Fruit fly (Drosophila melanogaster): ENCODE data around the gene CG15020.

The CG15020 gene

DNA sequence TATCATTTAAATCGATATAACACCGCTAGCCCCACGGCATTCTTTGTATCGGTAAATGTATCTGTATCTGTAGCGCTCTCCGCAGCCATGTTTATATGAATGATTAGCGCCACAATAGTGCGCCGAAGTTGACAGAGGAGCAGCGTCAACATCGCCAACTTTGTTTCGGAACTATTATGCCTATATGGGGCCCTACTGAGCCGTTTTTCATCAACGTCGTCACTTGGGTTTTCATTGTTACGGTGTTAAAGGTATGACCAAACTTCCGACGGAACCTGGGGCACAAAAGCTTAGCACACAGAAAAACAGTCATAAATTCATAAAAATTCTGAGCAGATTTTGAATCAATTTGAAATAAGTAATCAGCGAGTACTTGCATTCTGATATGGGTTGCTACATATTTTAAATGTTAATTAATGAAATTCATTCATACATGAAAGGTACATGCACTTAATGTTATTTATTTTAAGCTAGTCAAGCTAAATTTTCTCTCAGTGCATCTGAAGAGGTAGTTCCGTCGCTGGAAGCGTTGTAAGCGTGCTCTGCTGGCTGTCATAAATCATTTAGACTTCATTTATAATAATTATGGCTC, 40.1 kb downstream of the CG15020 start, which contains the start of gene CG15023 (continued):
- no peak for TF ChIP-seq prd (optimal IDR thresholded peaks at IDR 0.05)
- 0 out of 3 replicates have a peak, but pooled peaks have one; percentile 21 for TF ChIP-seq prd (GFP tag; IDR thresholded peaks at IDR 0.05)
- no peak for TF ChIP-seq Nf-YC (tag; optimal IDR thresholded peaks at IDR 0.05)
- peak; percentile 28 for TF ChIP-seq unpg (GFP tag; optimal IDR thresholded peaks at IDR 0.05)
- no peak for TF ChIP-seq CG15479 (GFP tag; optimal IDR thresholded peaks at IDR 0.05)
- TF ChIP-seq Gug (GFP tag; IDR thresholded peaks at IDR 0.05): no peak
- TF ChIP-seq Poxn (GFP tag; IDR thresholded peaks at IDR 0.05): no peak
- no peak for TF ChIP-seq CG17802 (tag; optimal IDR thresholded peaks at IDR 0.05)
- no peak for TF ChIP-seq Mrtf (GFP tag; IDR thresholded peaks at IDR 0.05)
- peak; percentile 61 for TF ChIP-seq CG13296 (GFP tag; optimal IDR thresholded peaks at IDR 0.05)
- TF ChIP-seq CG6175 (GFP tag; IDR thresholded peaks at IDR 0.05): no peak
- TF ChIP-seq CG10959 (GFP tag; IDR thresholded peaks at IDR 0.05): no peak
- no peak for TF ChIP-seq CG11093 (GFP tag; IDR thresholded peaks at IDR 0.05)
- TF ChIP-seq CG8359 (GFP tag; optimal IDR thresholded peaks at IDR 0.05; ENCODE audit: borderline replicate concordance): no peak
- TF ChIP-seq hkb (optimal IDR thresholded peaks at IDR 0.05): no peak
- 0 out of 2 replicates have a peak, but pooled peaks have one; percentile 9 for TF ChIP-seq hkb (GFP tag; IDR thresholded peaks at IDR 0.05)
- TF ChIP-seq gem (tag; optimal IDR thresholded peaks at IDR 0.05): peak; percentile 61
- no peak for TF ChIP-seq lbe (GFP tag; optimal IDR thresholded peaks at IDR 0.05)
- TF ChIP-seq CG6254 (GFP tag; optimal IDR thresholded peaks at IDR 0.05): no peak
- TF ChIP-seq CG6813 (GFP tag; optimal IDR thresholded peaks at IDR 0.05): no peak
- TF ChIP-seq crol (GFP tag; IDR thresholded peaks at IDR 0.05): no peak
- peak; percentile 39 for TF ChIP-seq CG7839 (tag; optimal IDR thresholded peaks at IDR 0.05)
- no peak for TF ChIP-seq CG12391 (tag; optimal IDR thresholded peaks at IDR 0.05)
- TF ChIP-seq cas (GFP tag; IDR thresholded peaks at IDR 0.05): no peak
- TF ChIP-seq NFAT (GFP tag; IDR thresholded peaks at IDR 0.05): no peak
- TF ChIP-seq CG9215 (GFP tag; IDR thresholded peaks at IDR 0.05): no peak
- TF ChIP-seq pros (GFP tag; optimal IDR thresholded peaks at IDR 0.05): no peak
- TF ChIP-seq Drgx (GFP tag; IDR thresholded peaks at IDR 0.05): no peak
- TF ChIP-seq zen2 (GFP tag; IDR thresholded peaks at IDR 0.05; ENCODE audit: partially characterized antibody): no peak
- TF ChIP-seq CG2889 (GFP tag; IDR thresholded peaks at IDR 0.05): 0 out of 3 replicates have a peak, but pooled peaks have one; percentile 31
- no peak for TF ChIP-seq CG16813 (GFP tag; IDR thresholded peaks at IDR 0.05; ENCODE audit: partially characterized antibody)
- no peak for TF ChIP-seq Mad (GFP tag; optimal IDR thresholded peaks at IDR 0.05)
- TF ChIP-seq Hr51 (GFP tag; optimal IDR thresholded peaks at IDR 0.05): peak in 1 of 2 experiments; percentile 48
- no peak for TF ChIP-seq CG3995 (GFP tag; optimal IDR thresholded peaks at IDR 0.05)
- no peak for TF ChIP-seq nom (GFP tag; optimal IDR thresholded peaks at IDR 0.05)
- no peak for TF ChIP-seq CG6854 (GFP tag; optimal IDR thresholded peaks at IDR 0.05)
- TF ChIP-seq GATAe (GFP tag; conservative IDR thresholded peaks at IDR 0.05): no peak
- no peak for TF ChIP-seq CG2875 (GFP tag; optimal IDR thresholded peaks at IDR 0.05)
- TF ChIP-seq CG17568 (GFP tag; optimal IDR thresholded peaks at IDR 0.05): peak; percentile 17
- TF ChIP-seq cg (GFP tag; optimal IDR thresholded peaks at IDR 0.05): no peak
- TF ChIP-seq CG16815 (GFP tag; optimal IDR thresholded peaks at IDR 0.05): no peak
- peak; percentile 34 for TF ChIP-seq dmrt99B (tag; optimal IDR thresholded peaks at IDR 0.05)
- TF ChIP-seq CG6791 (GFP tag; IDR thresholded peaks at IDR 0.05; ENCODE audit: partially characterized antibody): no peak
- TF ChIP-seq CG16863 (GFP tag; optimal IDR thresholded peaks at IDR 0.05): no peak
- no peak for TF ChIP-seq H15 (GFP tag; IDR thresholded peaks at IDR 0.05)
- no peak for TF ChIP-seq CG9797 (GFP tag; optimal IDR thresholded peaks at IDR 0.05)
- no peak for TF ChIP-seq hth (optimal IDR thresholded peaks at IDR 0.05)
- TF ChIP-seq slp2 (GFP tag; optimal IDR thresholded peaks at IDR 0.05): no peak
- TF ChIP-seq CG7963 (GFP tag; IDR thresholded peaks at IDR 0.05; ENCODE audit: partially characterized antibody): no peak
- no peak for TF ChIP-seq CG8290 (GFP tag; optimal IDR thresholded peaks at IDR 0.05)
- no peak for TF ChIP-seq CG8290 (tag; optimal IDR thresholded peaks at IDR 0.05)

All from whole organism, embryonic.